Worm (Caenorhabditis elegans) whole organism, L3 larva: ENCODE results near the gene T04F8.3.

Source experiments
- ZK546.5 ChIP-seq: sonication (generic microtip); optimal IDR thresholded peaks from 2 replicates; lab custom pipeline; 2017; ENCODE audit warnings: missing biosample characterization, missing genetic modification characterization
- aly-2 ChIP-seq: fragments of 150-350 bp; optimal IDR thresholded peaks from 2 replicates; lab custom pipeline; 2014; ENCODE audit warnings: missing biosample characterization, missing genetic modification characterization
- ama-1 ChIP-seq: fragments of 150-350 bp; optimal IDR thresholded peaks from 2 replicates; lab custom pipeline; 2018
- ceh-16 ChIP-seq: sonication (generic microtip); optimal IDR thresholded peaks from 2 replicates; lab custom pipeline; 2017; ENCODE audit warnings: missing biosample characterization, missing genetic modification characterization
- ceh-28 ChIP-seq: fragments of 150-350 bp; optimal IDR thresholded peaks from 2 replicates; lab custom pipeline; 2014; ENCODE audit warnings: missing biosample characterization, missing genetic modification reagents, missing genetic modification characterization
- ceh-82 ChIP-seq: fragments of 150-350 bp; optimal IDR thresholded peaks from 2 replicates; lab custom pipeline; 2014; ENCODE audit warnings: missing biosample characterization, missing genetic modification characterization
- daf-12 ChIP-seq: fragments of 150-350 bp; optimal IDR thresholded peaks from 2 replicates; lab custom pipeline; 2014; ENCODE audit warnings: missing biosample characterization, missing genetic modification reagents, missing genetic modification characterization
- egl-27 ChIP-seq: sonication (generic microtip); optimal IDR thresholded peaks from 4 replicates; lab custom pipeline; 2017; ENCODE audit warnings: missing biosample characterization, missing genetic modification reagents, missing genetic modification characterization
- egl-5 ChIP-seq: fragments of 150-350 bp; optimal IDR thresholded peaks from 2 replicates; lab custom pipeline; 2017; ENCODE audit warnings: missing biosample characterization, missing genetic modification reagents, missing genetic modification characterization, inconsistent platforms
- elt-1 ChIP-seq: fragments of 150-350 bp; optimal IDR thresholded peaks from 2 replicates; lab custom pipeline; 2014; ENCODE audit warnings: missing biosample characterization, missing genetic modification characterization
- elt-2 ChIP-seq: sonication (generic microtip); optimal IDR thresholded peaks from 2 replicates; lab custom pipeline; 2016; ENCODE audit warnings: missing genetic modification reagents, mild to moderate bottlenecking, missing genetic modification characterization, missing compliant biosample characterization
- elt-3 ChIP-seq, 3 experiments: fragments of 150-350 bp in 1 of 3; sonication (generic microtip) in 2 of 3; optimal IDR thresholded peaks; 2 replicates in 2 of 3; 4 replicates in 1 of 3; lab custom pipeline; 2014 to 2017; ENCODE audit warnings: missing biosample characterization in 3 of 3, missing genetic modification characterization in 3 of 3
- eor-1 ChIP-seq, 2 experiments: fragments of 150-350 bp; optimal IDR thresholded peaks; 2 replicates each; lab custom pipeline; 2014 to 2018; ENCODE audit warnings: missing biosample characterization in 2 of 2, missing genetic modification characterization in 2 of 2
- fkh-2 ChIP-seq: fragments of 150-350 bp; optimal IDR thresholded peaks from 2 replicates; lab custom pipeline; 2014; ENCODE audit warnings: missing biosample characterization, missing genetic modification reagents, missing genetic modification characterization
- fos-1 ChIP-seq: fragments of 150-350 bp; optimal IDR thresholded peaks from 2 replicates; lab custom pipeline; 2014; ENCODE audit warnings: missing biosample characterization, missing genetic modification characterization
- hmg-11 ChIP-seq: sonication (generic microtip); optimal IDR thresholded peaks from 2 replicates; lab custom pipeline; 2016; ENCODE audit warnings: missing genetic modification characterization, missing compliant biosample characterization
- jun-1 ChIP-seq: fragments of 150-350 bp; optimal IDR thresholded peaks from 2 replicates; lab custom pipeline; 2014; ENCODE audit warnings: missing biosample characterization, missing genetic modification reagents, missing genetic modification characterization
- lin-15B ChIP-seq: fragments of 150-350 bp; optimal IDR thresholded peaks from 2 replicates; lab custom pipeline; 2014; ENCODE audit warnings: missing biosample characterization, missing genetic modification characterization
- lin-39 ChIP-seq: fragments of 150-350 bp; optimal IDR thresholded peaks from 2 replicates; lab custom pipeline; 2018; ENCODE audit warnings: missing biosample characterization, missing genetic modification reagents, missing genetic modification characterization
- lsy-12 ChIP-seq: sonication (generic microtip); optimal IDR thresholded peaks from 2 replicates; lab custom pipeline; 2016; ENCODE audit warnings: mild to moderate bottlenecking, missing genetic modification characterization, missing compliant biosample characterization
- mdl-1 ChIP-seq: fragments of 150-350 bp; optimal IDR thresholded peaks from 2 replicates; lab custom pipeline; 2014; ENCODE audit warnings: missing biosample characterization, missing genetic modification characterization
- nfya-1 ChIP-seq: sonication (generic microtip); optimal IDR thresholded peaks from 2 replicates; lab custom pipeline; 2017; ENCODE audit warnings: missing genetic modification characterization, mild to moderate bottlenecking, missing compliant biosample characterization, antibody characterized with exemption, moderate library complexity; ENCODE audit not compliant: insufficient read depth
- nhr-11 ChIP-seq: fragments of 150-350 bp; optimal IDR thresholded peaks from 2 replicates; lab custom pipeline; 2014; ENCODE audit warnings: missing biosample characterization, missing genetic modification characterization
- nhr-23 ChIP-seq: fragments of 150-350 bp; optimal IDR thresholded peaks from 2 replicates; lab custom pipeline; 2014; ENCODE audit warnings: missing biosample characterization, missing genetic modification reagents, missing genetic modification characterization
- nhr-237 ChIP-seq: fragments of 150-350 bp; optimal IDR thresholded peaks from 2 replicates; lab custom pipeline; 2014; ENCODE audit warnings: missing biosample characterization, missing genetic modification characterization
- nhr-25 ChIP-seq: sonication (generic microtip); optimal IDR thresholded peaks from 2 replicates; lab custom pipeline; 2017; ENCODE audit warnings: missing biosample characterization, missing genetic modification characterization
- nhr-43 ChIP-seq: sonication (generic microtip); optimal IDR thresholded peaks from 2 replicates; lab custom pipeline; 2016; ENCODE audit warnings: mild to moderate bottlenecking, missing genetic modification characterization, missing compliant biosample characterization; ENCODE audit not compliant: poor library complexity, severe bottlenecking
- nhr-67 ChIP-seq: fragments of 150-350 bp; optimal IDR thresholded peaks from 2 replicates; lab custom pipeline; 2014; ENCODE audit warnings: missing biosample characterization, missing genetic modification characterization
- nhr-76 ChIP-seq: fragments of 150-350 bp; sonication (generic microtip); optimal IDR thresholded peaks from 5 replicates; lab custom pipeline; 2014; ENCODE audit warnings: missing biosample characterization, missing genetic modification characterization
- nhr-77 ChIP-seq: fragments of 150-350 bp; optimal IDR thresholded peaks from 2 replicates; lab custom pipeline; 2014; ENCODE audit warnings: missing biosample characterization, missing genetic modification characterization
- pha-4 ChIP-seq: fragments of 150-350 bp; optimal IDR thresholded peaks from 2 replicates; lab custom pipeline; 2014; ENCODE audit warnings: missing biosample characterization, missing genetic modification reagents, missing genetic modification characterization
- pqm-1 ChIP-seq: fragments of 150-350 bp; optimal IDR thresholded peaks from 2 replicates; lab custom pipeline; 2017; ENCODE audit warnings: missing biosample characterization, missing genetic modification characterization, inconsistent platforms
- sea-2 ChIP-seq: fragments of 150-350 bp; sonication (generic microtip); optimal IDR thresholded peaks from 4 replicates; lab custom pipeline; 2014; ENCODE audit warnings: missing biosample characterization, missing genetic modification reagents, missing genetic modification characterization
- skn-1 ChIP-seq: fragments of 150-350 bp; optimal IDR thresholded peaks from 2 replicates; lab custom pipeline; 2014; ENCODE audit warnings: missing biosample characterization, missing genetic modification characterization
- snpc-4 ChIP-seq: fragments of 150-350 bp; optimal IDR thresholded peaks from 2 replicates; lab custom pipeline; 2014; ENCODE audit warnings: missing biosample characterization, missing genetic modification characterization
- tbx-2 ChIP-seq: sonication (generic microtip); optimal IDR thresholded peaks from 2 replicates; lab custom pipeline; 2016; ENCODE audit warnings: mild to moderate bottlenecking, missing genetic modification characterization, missing compliant biosample characterization
- unc-39 ChIP-seq: sonication (generic microtip); optimal IDR thresholded peaks from 4 replicates; lab custom pipeline; 2017; ENCODE audit warnings: missing biosample characterization, missing genetic modification characterization
- unc-62 ChIP-seq: fragments of 150-350 bp; sonication (generic microtip); optimal IDR thresholded peaks from 4 replicates; lab custom pipeline; 2014; ENCODE audit warnings: missing biosample characterization, missing genetic modification reagents, missing genetic modification characterization
- ztf-11 ChIP-seq: fragments of 150-350 bp; optimal IDR thresholded peaks from 2 replicates; lab custom pipeline; 2014; ENCODE audit warnings: missing biosample characterization, missing genetic modification characterization

The T04F8.3 gene

DNA sequence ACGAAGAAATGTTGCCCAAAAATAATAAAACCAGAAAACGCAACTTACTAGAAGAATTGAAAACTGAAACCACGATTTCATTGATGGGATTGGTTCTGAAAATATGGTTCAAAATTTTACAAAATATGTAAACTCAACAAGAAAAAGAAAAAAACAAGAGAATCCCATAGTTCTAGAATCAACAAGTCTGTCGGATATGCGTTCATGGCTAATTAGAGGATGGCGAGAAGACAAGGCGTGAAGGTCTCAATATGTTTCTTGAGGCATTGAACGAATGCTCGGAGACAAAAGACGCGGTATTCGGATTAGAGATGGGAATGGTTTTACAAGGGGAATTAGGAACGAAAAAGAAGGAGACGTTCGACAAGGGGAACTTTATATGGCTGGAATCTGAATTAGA is 7.7 kb upstream of the T04F8.3 start, which contains the start of gene cutl-11:
TSS of gene cutl-11 (minus strand) at position 101 of the 400 bp plus-strand sequence.
- no peak for TF ChIP-seq sea-2 (GFP tag; lab: Kevin White, UChicago)
- TF ChIP-seq elt-1 (tag; lab: Kevin White, UChicago) = no peak
- no peak for TF ChIP-seq tbx-2 (tag; lab: Kevin White, UChicago)
- no peak for TF ChIP-seq nhr-76 (tag; lab: Kevin White, UChicago)
- no peak for TF ChIP-seq eor-1 (tag; optimal IDR thresholded peaks at IDR 0.05; lab: Kevin White, UChicago)
- no peak for TF ChIP-seq daf-12 (tag; lab: Kevin White, UChicago)
- no peak for TF ChIP-seq mdl-1

DNA sequence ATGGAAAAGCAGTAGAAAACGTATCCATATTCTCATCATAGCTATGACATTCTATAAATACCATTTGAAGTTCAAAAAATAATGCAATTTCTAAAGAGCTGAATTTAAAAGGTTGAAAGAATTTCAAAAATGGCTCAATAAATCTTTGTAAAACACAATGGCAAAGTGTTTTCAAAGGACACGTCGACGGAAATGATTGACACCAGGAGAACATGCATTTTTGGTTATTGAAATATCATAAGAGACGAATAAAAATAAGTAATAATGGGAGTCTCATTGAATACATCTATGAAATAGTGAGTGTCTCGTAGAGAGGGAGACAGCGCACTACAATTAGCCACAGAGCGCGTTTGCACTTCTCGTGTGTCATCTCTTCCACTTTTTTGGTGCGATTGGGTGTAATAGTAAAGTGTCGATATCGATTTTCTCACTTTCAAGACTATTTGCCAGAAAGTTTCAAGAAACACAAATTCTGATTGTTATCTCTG is 1.9 kb upstream of the T04F8.3 start, which contains the start of gene T04F8.2:
TSS of gene T04F8.2 (minus strand) at position 51 of the 488 bp plus-strand sequence.
- TF ChIP-seq nhr-23 (tag; lab: Kevin White, UChicago) (peak; percentile 56), skn-1 (tag; lab: Kevin White, UChicago) (peak; percentile 58), daf-12 (tag; lab: Kevin White, UChicago) (no peak), nhr-67 (no peak), lsy-12 (no peak), pqm-1 (peak; percentile 42), unc-62 (GFP tag; lab: Kevin White, UChicago) (no peak), elt-3 (tag; optimal IDR thresholded peaks at IDR 0.05; lab: Kevin White, UChicago) (no peak), fkh-2 (tag; lab: Kevin White, UChicago) (no peak), nhr-43 (tag; lab: Kevin White, UChicago) (peak; percentile 21), ZK546.5 (no peak), hmg-11 (peak; percentile 59), ama-1 (lab: Kevin White, UChicago) (no peak), mdl-1 (no peak), snpc-4 (tag; lab: Kevin White, UChicago) (peak; percentile 58), nhr-76 (tag; lab: Kevin White, UChicago) (no peak), ceh-16 (no peak), nhr-237 (no peak), nhr-11 (tag; lab: Kevin White, UChicago) (no peak), lin-15B (peak; percentile 50), elt-2 (peak; percentile 50), nfya-1 (tag; lab: Kevin White, UChicago) (peak; percentile 68), nhr-25 (peak; percentile 63), aly-2 (tag; lab: Kevin White, UChicago) (no peak), lin-39 (tag; lab: Kevin White, UChicago) (peak; percentile 69), egl-27 (tag; lab: Kevin White, UChicago) (no peak), sea-2 (GFP tag; lab: Kevin White, UChicago) (no peak), ceh-82 (tag; lab: Kevin White, UChicago) (no peak), jun-1 (tag; lab: Kevin White, UChicago) (peak; percentile 28), unc-39 (tag; lab: Kevin White, UChicago) (no peak), fos-1 (tag; lab: Kevin White, UChicago) (no peak), pha-4 (tag; lab: Kevin White, UChicago) (peak; percentile 86), elt-1 (tag; lab: Kevin White, UChicago) (no peak), tbx-2 (tag; lab: Kevin White, UChicago) (no peak), ceh-28 (tag; lab: Kevin White, UChicago) (peak; percentile 49), egl-5 (tag; lab: Kevin White, UChicago) (peak; percentile 64), ztf-11 (no peak)

DNA sequence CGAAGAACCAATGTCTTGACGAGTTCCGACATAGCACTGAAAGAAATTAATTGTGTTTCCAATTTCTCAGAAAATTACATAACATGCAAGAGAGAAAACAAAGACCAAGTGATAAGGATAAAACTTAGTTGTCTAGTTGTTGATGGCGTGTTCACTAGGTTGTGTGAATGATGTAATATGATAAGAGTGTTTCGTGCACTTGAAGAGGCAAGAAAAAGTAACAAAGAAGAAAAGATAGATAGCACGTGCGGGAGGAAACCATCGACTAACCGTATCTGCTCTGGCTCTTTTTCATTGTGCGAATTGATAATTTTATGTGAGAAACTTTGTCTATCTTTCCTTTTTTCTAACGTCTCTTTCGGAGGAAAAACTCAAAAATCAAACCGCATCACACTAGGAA is 3.2 kb downstream of the T04F8.3 start, which contains the start of gene sfxn-1.5:
TSS of gene sfxn-1.5 (minus strand) at position 36 of the 400 bp plus-strand sequence.
- TF ChIP-seq aly-2 (tag; lab: Kevin White, UChicago) (no peak), mdl-1 (peak; percentile 69), jun-1 (tag; lab: Kevin White, UChicago) (peak; percentile 68), elt-2 (peak; percentile 99), pha-4 (tag; lab: Kevin White, UChicago) (peak; percentile 66), unc-39 (tag; lab: Kevin White, UChicago) (no peak), pqm-1 (peak; percentile 98), nhr-237 (no peak), nhr-77 (tag; lab: Kevin White, UChicago) (no peak), nhr-43 (tag; lab: Kevin White, UChicago) (no peak), nfya-1 (tag; lab: Kevin White, UChicago) (no peak), skn-1 (tag; lab: Kevin White, UChicago) (no peak), elt-3 (tag; optimal IDR thresholded peaks at IDR 0.05; lab: Kevin White, UChicago) (peak in 1 of 3 experiments; percentile 38), ZK546.5 (no peak), tbx-2 (tag; lab: Kevin White, UChicago) (no peak), elt-1 (tag; lab: Kevin White, UChicago) (no peak), egl-27 (tag; lab: Kevin White, UChicago) (no peak)
